Fruit fly (Drosophila melanogaster) whole organism, prepupa: ENCODE data around the gene CG1635.

Source experiments
- CG3919 ChIP-seq: fragments of 200-800 bp; sonication (Bioruptor generic); optimal IDR thresholded peaks from 3 replicates; lab custom pipeline; 2016; ENCODE audit warnings: missing biosample characterization, missing genetic modification characterization
- CG7368 ChIP-seq: fragments of 200-800 bp; sonication (Bioruptor generic); optimal IDR thresholded peaks from 3 replicates; lab custom pipeline; 2016; ENCODE audit warnings: missing biosample characterization, missing genetic modification characterization
- Ets96B ChIP-seq: fragments of 200-800 bp; optimal IDR thresholded peaks from 2 replicates; lab custom pipeline; 2019; ENCODE audit warnings: missing biosample characterization, mild to moderate bottlenecking, missing genetic modification characterization, moderate library complexity
- Hr38 ChIP-seq: sonication (Bioruptor generic); optimal IDR thresholded peaks from 2 replicates; lab custom pipeline; 2016; ENCODE audit warnings: missing biosample characterization, missing genetic modification characterization
- Hr4 ChIP-seq: fragments of 200-800 bp; sonication (Bioruptor generic); optimal IDR thresholded peaks from 3 replicates; lab custom pipeline; 2016; ENCODE audit warnings: missing biosample characterization, missing genetic modification characterization
- achi ChIP-seq: fragments of 200-800 bp; sonication (Bioruptor generic); optimal IDR thresholded peaks from 3 replicates; lab custom pipeline; 2016; ENCODE audit warnings: missing biosample characterization, missing genetic modification characterization
- dac ChIP-seq: fragments of 200-800 bp; sonication (Bioruptor generic); optimal IDR thresholded peaks from 2 replicates; lab custom pipeline; 2017; ENCODE audit warnings: missing biosample characterization, mild to moderate bottlenecking, missing genetic modification characterization
- fkh ChIP-seq: fragments of 200-800 bp; sonication (Bioruptor generic); optimal IDR thresholded peaks from 3 replicates; lab custom pipeline; 2017; ENCODE audit warnings: missing biosample characterization, mild to moderate bottlenecking, missing genetic modification characterization, moderate library complexity
- ss ChIP-seq, 2 experiments: fragments of 200-800 bp; sonication (Bioruptor generic); optimal IDR thresholded peaks; 2 replicates in 1 of 2; 3 replicates in 1 of 2; lab custom pipeline; 2017 to 2018; ENCODE audit warnings: mild to moderate bottlenecking in 2 of 2, missing biosample characterization in 2 of 2, missing genetic modification characterization in 2 of 2, moderate library complexity in 1 of 2

- peak; percentile 57 for TF ChIP-seq fkh (GFP tag; lab: Kevin White, UChicago)
- TF ChIP-seq Hr4 (GFP tag; lab: Kevin White, UChicago), result no peak
- TF ChIP-seq dac (GFP tag; lab: Kevin White, UChicago), result no peak
- no peak for TF ChIP-seq Ets96B (tag; lab: Kevin White, UChicago)
- no peak for TF ChIP-seq ss (GFP tag; optimal IDR thresholded peaks at IDR 0.05; lab: Kevin White, UChicago)
- no peak for TF ChIP-seq Hr38 (GFP tag; lab: Kevin White, UChicago)
- no peak for TF ChIP-seq CG3919 (GFP tag; lab: Kevin White, UChicago)
- no peak for TF ChIP-seq achi
- TF ChIP-seq CG7368 (GFP tag; lab: Kevin White, UChicago), result no peak
These were observed 19.6 kb downstream of the CG1635 start for dm6 chr3R:31608030-31608429.
